Worm (Caenorhabditis elegans): Measurements from ENCODE around the gene fbxc-42.

ce11 chrII:943773-944172 is 47.6 kb upstream of the fbxc-42 start, which contains the start of gene clec-43:
- no peak for TF ChIP-seq ceh-9 (tag; optimal IDR thresholded peaks at IDR 0.05)
- TF ChIP-seq pqm-1 (tag; optimal IDR thresholded peaks at IDR 0.05): no peak
- TF ChIP-seq nfya-1 (tag; optimal IDR thresholded peaks at IDR 0.05): no peak
- no peak for TF ChIP-seq fkh-10 (GFP tag; optimal IDR thresholded peaks at IDR 0.05)
- TF ChIP-seq gmeb-2 (tag; optimal IDR thresholded peaks at IDR 0.05): no peak
- no peak for TF ChIP-seq mec-3 (tag; optimal IDR thresholded peaks at IDR 0.05; ENCODE audit: borderline replicate concordance)
- TF ChIP-seq ceh-14 (tag; optimal IDR thresholded peaks at IDR 0.05): no peak
- no peak for TF ChIP-seq ahr-1 (tag; optimal IDR thresholded peaks at IDR 0.05)
- no peak for TF ChIP-seq ceh-18 (tag; optimal IDR thresholded peaks at IDR 0.05)
- TF ChIP-seq ama-1 (optimal IDR thresholded peaks at IDR 0.05): no peak
